Worm (Caenorhabditis elegans): Measurements from ENCODE around the gene C29F7.2.

Gene C29F7.2

ce11 chrX:13462519-13462918 lies 46.6 kb downstream of the C29F7.2 start, which contains the start of gene F02D10.3:
Gene F02D10.3 (minus strand): TSS chrX:13462619.
- TF ChIP-seq ahr-1 (tag; optimal IDR thresholded peaks at IDR 0.05): no peak
- TF ChIP-seq lim-6 (tag; optimal IDR thresholded peaks at IDR 0.05): no peak
- no peak for TF ChIP-seq pha-4 (tag; optimal IDR thresholded peaks at IDR 0.05)
- no peak for TF ChIP-seq rnt-1 (tag; optimal IDR thresholded peaks at IDR 0.05)
- TF ChIP-seq ceh-24 (tag; optimal IDR thresholded peaks at IDR 0.05): no peak
- no peak for TF ChIP-seq ceh-34 (tag; optimal IDR thresholded peaks at IDR 0.05)
- no peak for TF ChIP-seq fax-1 (tag; optimal IDR thresholded peaks at IDR 0.05)
- TF ChIP-seq zip-5 (tag; optimal IDR thresholded peaks at IDR 0.05): no peak
- TF ChIP-seq sdc-2 (tag; optimal IDR thresholded peaks at IDR 0.05): no peak
- no peak for TF ChIP-seq pax-1 (tag; optimal IDR thresholded peaks at IDR 0.05)
- no peak for TF ChIP-seq fkh-6 (tag; optimal IDR thresholded peaks at IDR 0.05)
- no peak for TF ChIP-seq eyg-1 (tag; optimal IDR thresholded peaks at IDR 0.05)
- no peak for TF ChIP-seq tbx-7 (tag; optimal IDR thresholded peaks at IDR 0.05)
- no peak for TF ChIP-seq nhr-11 (tag; optimal IDR thresholded peaks at IDR 0.05)
- TF ChIP-seq syd-9 (tag; optimal IDR thresholded peaks at IDR 0.05): no peak
- TF ChIP-seq nhr-232 (tag; optimal IDR thresholded peaks at IDR 0.05): no peak
- TF ChIP-seq lin-11 (tag; optimal IDR thresholded peaks at IDR 0.05): no peak
- no peak for TF ChIP-seq tbx-2 (tag; optimal IDR thresholded peaks at IDR 0.05)
- TF ChIP-seq elt-2 (tag; optimal IDR thresholded peaks at IDR 0.05): no peak

DNA sequence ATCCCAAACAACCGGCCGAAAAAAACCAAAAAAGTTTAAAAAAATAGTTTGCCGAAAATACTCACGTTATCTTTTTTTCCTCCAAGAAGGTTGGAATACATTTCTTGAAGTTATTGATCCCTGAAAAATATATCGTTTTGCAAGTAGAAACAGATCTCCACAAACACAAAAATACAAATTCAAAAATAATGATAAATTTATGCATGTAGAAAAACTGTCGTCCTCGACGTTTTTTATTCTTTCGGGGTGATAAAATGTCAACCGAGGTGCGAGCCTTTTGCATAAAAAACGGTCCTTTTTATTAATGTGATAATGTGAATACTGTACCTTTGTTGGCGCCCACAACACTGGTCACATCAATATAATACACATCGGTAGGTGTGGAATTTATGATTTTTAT lies 47.9 kb downstream of the C29F7.2 start, which contains the start of gene F02D10.2:
TSS of gene F02D10.2 (minus strand) at position 101 of the 400 bp plus-strand sequence.
- no peak for TF ChIP-seq unc-55 (GFP tag; optimal IDR thresholded peaks at IDR 0.05)
- no peak for TF ChIP-seq pqm-1 (tag; optimal IDR thresholded peaks at IDR 0.05)
- TF ChIP-seq ets-4 (tag; optimal IDR thresholded peaks at IDR 0.05): no peak
- no peak for TF ChIP-seq dve-1 (tag; optimal IDR thresholded peaks at IDR 0.05)
- no peak for TF ChIP-seq eyg-1 (tag; optimal IDR thresholded peaks at IDR 0.05)
- TF ChIP-seq hlh-8 (tag; optimal IDR thresholded peaks at IDR 0.05): no peak
- no peak for TF ChIP-seq pha-4 (tag; optimal IDR thresholded peaks at IDR 0.05)
- TF ChIP-seq syd-9 (tag; optimal IDR thresholded peaks at IDR 0.05): no peak
- no peak for TF ChIP-seq elt-2 (tag; optimal IDR thresholded peaks at IDR 0.05)
- no peak for TF ChIP-seq ceh-34 (tag; optimal IDR thresholded peaks at IDR 0.05)
- no peak for TF ChIP-seq madf-2 (tag; optimal IDR thresholded peaks at IDR 0.05)
- TF ChIP-seq T23F11.4 (GFP tag; optimal IDR thresholded peaks at IDR 0.05): no peak
- TF ChIP-seq lim-6 (tag; optimal IDR thresholded peaks at IDR 0.05): no peak
- no peak for TF ChIP-seq ceh-19 (GFP tag; optimal IDR thresholded peaks at IDR 0.05)
- no peak for TF ChIP-seq pag-3 (tag; optimal IDR thresholded peaks at IDR 0.05; ENCODE audit: borderline replicate concordance)

- peak; percentile 33 for TF ChIP-seq ceh-9 (tag; optimal IDR thresholded peaks at IDR 0.05)
- no peak for TF ChIP-seq fkh-6 (tag; optimal IDR thresholded peaks at IDR 0.05)
- TF ChIP-seq elt-4 (tag; optimal IDR thresholded peaks at IDR 0.05): peak; percentile 71
- no peak for TF ChIP-seq ceh-31 (tag; optimal IDR thresholded peaks at IDR 0.05)
- no peak for TF ChIP-seq lim-6 (tag; optimal IDR thresholded peaks at IDR 0.05)
- TF ChIP-seq nhr-232 (tag; optimal IDR thresholded peaks at IDR 0.05): no peak
Measured at ce11 chrX:13466926-13467866, 51.3 kb downstream of the C29F7.2 start, which contains the start of gene col-183. Gene col-183 (minus strand): TSS chrX:13467764.
